Worm (Caenorhabditis elegans) whole organism, late embryonic: Measurements from ENCODE around the gene nstp-4.

Source experiments
- C38D4.7 ChIP-seq: fragments of 200-800 bp; sonication (Bioruptor generic); optimal IDR thresholded peaks from 2 replicates; lab custom pipeline; 2018; ENCODE audit warnings: mild to moderate bottlenecking, missing genetic modification characterization, moderate library complexity, missing compliant biosample characterization
- K09A11.1 ChIP-seq: sonication (generic microtip); optimal IDR thresholded peaks from 2 replicates; lab custom pipeline; 2017; ENCODE audit warnings: antibody characterized with exemption, mild to moderate bottlenecking, missing genetic modification characterization, missing compliant biosample characterization; ENCODE audit not compliant: insufficient read depth
- ceh-19 ChIP-seq: fragments of 200-800 bp; sonication (Bioruptor generic); optimal IDR thresholded peaks from 2 replicates; lab custom pipeline; 2018; ENCODE audit warnings: mild to moderate bottlenecking, missing genetic modification characterization, missing compliant biosample characterization
- ceh-2 ChIP-seq: sonication (generic microtip); optimal IDR thresholded peaks from 2 replicates; lab custom pipeline; 2016; ENCODE audit warnings: missing genotype, missing genetic modification characterization, missing compliant biosample characterization
- ceh-24 ChIP-seq: sonication (generic microtip); optimal IDR thresholded peaks from 2 replicates; lab custom pipeline; 2016; ENCODE audit warnings: mild to moderate bottlenecking, missing genetic modification characterization, missing compliant biosample characterization
- ceh-9 ChIP-seq: sonication (generic microtip); optimal IDR thresholded peaks from 2 replicates; lab custom pipeline; 2016; ENCODE audit warnings: mild to moderate bottlenecking, missing genetic modification characterization, inconsistent platforms, missing compliant biosample characterization
- mec-3 ChIP-seq: sonication (generic microtip); optimal IDR thresholded peaks from 2 replicates; lab custom pipeline; 2016; ENCODE audit warnings: borderline replicate concordance, missing genetic modification characterization, missing compliant biosample characterization
- nhr-11 ChIP-seq: fragments of 150-350 bp; optimal IDR thresholded peaks from 2 replicates; lab custom pipeline; 2014; ENCODE audit warnings: missing biosample characterization, missing genetic modification characterization
- pax-1 ChIP-seq: fragments of 150-350 bp; optimal IDR thresholded peaks from 2 replicates; lab custom pipeline; 2014; ENCODE audit warnings: missing biosample characterization, missing genetic modification characterization
- sox-4 ChIP-seq: sonication (generic microtip); optimal IDR thresholded peaks from 2 replicates; lab custom pipeline; 2017; ENCODE audit warnings: mild to moderate bottlenecking, missing genetic modification characterization, inconsistent platforms, missing compliant biosample characterization
- tbx-2 ChIP-seq: sonication (generic microtip); optimal IDR thresholded peaks from 2 replicates; lab custom pipeline; 2016; ENCODE audit warnings: missing genetic modification characterization, missing compliant biosample characterization
- unc-42 ChIP-seq: sonication (generic microtip); optimal IDR thresholded peaks from 2 replicates; lab custom pipeline; 2016; ENCODE audit warnings: missing genotype, missing genetic modification characterization, missing compliant biosample characterization
- zip-5 ChIP-seq: sonication (generic microtip); optimal IDR thresholded peaks from 2 replicates; lab custom pipeline; 2016; ENCODE audit warnings: missing genetic modification characterization, missing compliant biosample characterization

ce11 chrII:371549-371948 lies 17.1 kb upstream of the nstp-4 start:
- no peak for TF ChIP-seq unc-42 (tag; lab: Kevin White, UChicago)
- no peak for TF ChIP-seq ceh-2 (tag; lab: Kevin White, UChicago)
- TF ChIP-seq mec-3 (tag; lab: Kevin White, UChicago): no peak
- TF ChIP-seq pax-1 (tag; lab: Kevin White, UChicago): no peak
- no peak for TF ChIP-seq C38D4.7
- no peak for TF ChIP-seq ceh-9 (tag; lab: Kevin White, UChicago)
- TF ChIP-seq sox-4 (tag; lab: Kevin White, UChicago): no peak
- TF ChIP-seq nhr-11: no peak
- no peak for TF ChIP-seq ceh-24 (tag; lab: Kevin White, UChicago)
- no peak for TF ChIP-seq zip-5 (tag; lab: Kevin White, UChicago)
- TF ChIP-seq tbx-2: no peak
- no peak for TF ChIP-seq ceh-19 (GFP tag; lab: Kevin White, UChicago)
- no peak for TF ChIP-seq K09A11.1 (tag; lab: Kevin White, UChicago)
